Fruit fly (Drosophila melanogaster) whole organism: Measurements from ENCODE around the gene zetaCOP.

Experiments used
- CG8478 ChIP-seq: fragments of >200 bp; optimal IDR thresholded peaks from 2 replicates; lab custom pipeline; 2018; ENCODE audit warnings: inconsistent platforms
- Dll ChIP-seq: fragments of >200 bp; optimal IDR thresholded peaks from 2 replicates; lab custom pipeline; 2017
- pan ChIP-seq: fragments of >200 bp; optimal IDR thresholded peaks from 2 replicates; lab custom pipeline; 2017
- psq ChIP-seq: fragments of >200 bp; optimal IDR thresholded peaks from 2 replicates; lab custom pipeline; 2017
- usp ChIP-seq: fragments of >200 bp; optimal IDR thresholded peaks from 2 replicates; lab custom pipeline; 2017; ENCODE audit warnings: missing biosample characterization, missing genetic modification characterization, mixed read lengths

- TF ChIP-seq psq (lab: Kevin White, UChicago) (no peak), CG8478 (lab: Kevin White, UChicago) (no peak), usp (GFP tag; lab: Kevin White, UChicago) (no peak), Dll (no peak), pan (no peak)
These were observed 38.8 kb downstream of the zetaCOP start for dm6 chr3L:16634529-16634928.
